Fruit fly (Drosophila melanogaster): ENCODE results near the gene Mnt.

Mnt gene

dm6 chrX:3719480-3720064, 48.0 kb downstream of the Mnt start, which contains the start of the genes Rala and Tlk (continued):
- TF ChIP-seq TFAM (GFP tag; optimal IDR thresholded peaks at IDR 0.05) = no peak
- no peak for TF ChIP-seq CG6813 (GFP tag; optimal IDR thresholded peaks at IDR 0.05)
- TF ChIP-seq schlank (tag; optimal IDR thresholded peaks at IDR 0.05) = no peak
- TF ChIP-seq repo (GFP tag; optimal IDR thresholded peaks at IDR 0.05) = no peak
- TF ChIP-seq crol (GFP tag; IDR thresholded peaks at IDR 0.05) = no peak
- TF ChIP-seq kah (GFP tag; optimal IDR thresholded peaks at IDR 0.05) = no peak
- TF ChIP-seq z (GFP tag; IDR thresholded peaks at IDR 0.05) = no peak
- TF ChIP-seq CG15514 (GFP tag; optimal IDR thresholded peaks at IDR 0.05) = peak; percentile 88
- peak; percentile 60; the same call in 2 of the 3 replicates for TF ChIP-seq ci (GFP tag; IDR thresholded peaks at IDR 0.05)
- TF ChIP-seq CG17186 (GFP tag; optimal IDR thresholded peaks at IDR 0.05) = peak; percentile 100
- no peak for TF ChIP-seq ab (GFP tag; optimal IDR thresholded peaks at IDR 0.05)
- no peak for TF ChIP-seq CG10147 (GFP tag; optimal IDR thresholded peaks at IDR 0.05)
- no peak for TF ChIP-seq HHEX (GFP tag; optimal IDR thresholded peaks at IDR 0.05)
- TF ChIP-seq pros (GFP tag; optimal IDR thresholded peaks at IDR 0.05) = no peak
- TF ChIP-seq CG7987 (GFP tag; optimal IDR thresholded peaks at IDR 0.05) = peak; percentile 37
- no peak for TF ChIP-seq wor (GFP tag; IDR thresholded peaks at IDR 0.05)
- TF ChIP-seq CG12299 (tag; optimal IDR thresholded peaks at IDR 0.05) = peak; percentile 29
- no peak for TF ChIP-seq ash1 (GFP tag; optimal IDR thresholded peaks at IDR 0.05)
- peak; percentile 62 for TF ChIP-seq CG8924 (tag; optimal IDR thresholded peaks at IDR 0.05)
- TF ChIP-seq CG7556 (GFP tag; optimal IDR thresholded peaks at IDR 0.05) = no peak
- no peak for TF ChIP-seq Ptx1 (GFP tag; IDR thresholded peaks at IDR 0.05)
- TF ChIP-seq CG1832 (GFP tag; optimal IDR thresholded peaks at IDR 0.05) = no peak
- TF ChIP-seq sens-2 (GFP tag; IDR thresholded peaks at IDR 0.05) = no peak
- no peak for TF ChIP-seq grn (GFP tag; optimal IDR thresholded peaks at IDR 0.05)
- peak; percentile 85 for TF ChIP-seq HmgZ (tag; optimal IDR thresholded peaks at IDR 0.05)
- peak; percentile 26 for TF ChIP-seq nom (GFP tag; optimal IDR thresholded peaks at IDR 0.05)
- no peak for TF ChIP-seq unpg (GFP tag; optimal IDR thresholded peaks at IDR 0.05)
- TF ChIP-seq pho (GFP tag; optimal IDR thresholded peaks at IDR 0.05) = no peak
- no peak for TF ChIP-seq pfk (GFP tag; optimal IDR thresholded peaks at IDR 0.05)
- TF ChIP-seq CG11504 (tag; optimal IDR thresholded peaks at IDR 0.05) = peak; percentile 11
- no peak for TF ChIP-seq Taf1 (GFP tag; IDR thresholded peaks at IDR 0.05)
- no peak for TF ChIP-seq CG4854 (GFP tag; optimal IDR thresholded peaks at IDR 0.05)
- TF ChIP-seq zen2 (GFP tag; IDR thresholded peaks at IDR 0.05; ENCODE audit: partially characterized antibody) = no peak
- no peak for TF ChIP-seq lov (optimal IDR thresholded peaks at IDR 0.05)
- no peak for TF ChIP-seq lov (GFP tag; IDR thresholded peaks at IDR 0.05)
- TF ChIP-seq Neu2 (GFP tag; optimal IDR thresholded peaks at IDR 0.05; ENCODE audit: borderline replicate concordance) = no peak
- TF ChIP-seq sima (GFP tag; optimal IDR thresholded peaks at IDR 0.05) = no peak
- TF ChIP-seq eve (GFP tag; optimal IDR thresholded peaks at IDR 0.05) = no peak
- TF ChIP-seq stc (GFP tag; IDR thresholded peaks at IDR 0.05) = no peak
- TF ChIP-seq Camta (GFP tag; optimal IDR thresholded peaks at IDR 0.05) = no peak
- TF ChIP-seq ham (GFP tag; IDR thresholded peaks at IDR 0.05) = no peak
- TF ChIP-seq Bgb (GFP tag; IDR thresholded peaks at IDR 0.05; ENCODE audit: partially characterized antibody) = peak; percentile 75
- peak; percentile 11; the same call in 1 of the 3 replicates for TF ChIP-seq Mrtf (GFP tag; IDR thresholded peaks at IDR 0.05)
- peak; percentile 73 for TF ChIP-seq CG10267 (tag; optimal IDR thresholded peaks at IDR 0.05)
- TF ChIP-seq NfI (GFP tag; optimal IDR thresholded peaks at IDR 0.05) = no peak
- TF ChIP-seq pan (optimal IDR thresholded peaks at IDR 0.05) = no peak
- TF ChIP-seq pan (GFP tag; optimal IDR thresholded peaks at IDR 0.05 in 1 of 2, IDR thresholded peaks at IDR 0.05 in 1 of 2) = peak in 1 of 2 experiments; percentile 54
- TF ChIP-seq ap (GFP tag; IDR thresholded peaks at IDR 0.05) = no peak
- no peak for TF ChIP-seq disco-r (GFP tag; optimal IDR thresholded peaks at IDR 0.05)
- no peak for TF ChIP-seq CG1024 (GFP tag; IDR thresholded peaks at IDR 0.05)
- TF ChIP-seq CG1233 (GFP tag; optimal IDR thresholded peaks at IDR 0.05) = no peak
